Worm (Caenorhabditis elegans): ENCODE results near the gene ceh-75.

ce11 chrV:9958231-9958630, 37.1 kb downstream of the ceh-75 start, which contains the start of gene anmt-3:
- TF ChIP-seq nfyb-1 (GFP tag; IDR thresholded peaks at IDR 0.05) (no peak), pbrm-1 (GFP tag; IDR thresholded peaks at IDR 0.05) (no peak), tbp1 (GFP tag; optimal IDR thresholded peaks at IDR 0.05) (no peak), F10E7.11 (tag; optimal IDR thresholded peaks at IDR 0.05) (no peak), unc-62 (GFP tag; optimal IDR thresholded peaks at IDR 0.05) (no peak), dpff-1 (tag; optimal IDR thresholded peaks at IDR 0.05) (no peak), him-1 (tag; optimal IDR thresholded peaks at IDR 0.05) (no peak), snpc-1.1 (tag; optimal IDR thresholded peaks at IDR 0.05; ENCODE audit: insufficient read depth) (no peak), repo-1 (tag; optimal IDR thresholded peaks at IDR 0.05) (no peak)
